Fruit fly (Drosophila melanogaster) whole organism, embryonic: ENCODE measurements around the gene Max.

Experiments used
- ATbp ChIP-seq: fragments of 200-800 bp; sonication (Bioruptor generic); optimal IDR thresholded peaks from 2 replicates; lab custom pipeline; 2017; ENCODE audit warnings: missing biosample characterization, mild to moderate bottlenecking, missing genetic modification characterization, missing genetic modification reagents
- Ada2b ChIP-seq: fragments of 200-800 bp; sonication (Bioruptor generic); IDR thresholded peaks from 2 replicates; pipeline ENCODE4 v1.3.6; 2022; ENCODE audit warnings: missing biosample characterization, missing genetic modification characterization
- B-H2 ChIP-seq: fragments of 200-800 bp; sonication (Bioruptor generic); optimal IDR thresholded peaks from 2 replicates; lab custom pipeline; 2018; ENCODE audit warnings: missing biosample characterization, mild to moderate bottlenecking, missing genetic modification characterization
- CG10147 ChIP-seq: fragments of 200-800 bp; sonication (Bioruptor generic); optimal IDR thresholded peaks from 2 replicates; lab custom pipeline; 2019; ENCODE audit warnings: missing biosample characterization, mild to moderate bottlenecking, missing genetic modification characterization, moderate library complexity
- CG14710 ChIP-seq: fragments of 200-800 bp; sonication (Bioruptor generic); optimal IDR thresholded peaks from 3 replicates; lab custom pipeline; 2019; ENCODE audit warnings: missing biosample characterization, mild to moderate bottlenecking, missing genetic modification characterization, moderate library complexity
- CG15269 ChIP-seq: fragments of 200-800 bp; sonication (Bioruptor generic); optimal IDR thresholded peaks from 2 replicates; lab custom pipeline; 2018; ENCODE audit warnings: missing biosample characterization, mild to moderate bottlenecking, missing genetic modification characterization, moderate library complexity
- CG15514 ChIP-seq: fragments of 200-800 bp; sonication (Bioruptor generic); optimal IDR thresholded peaks from 3 replicates; lab custom pipeline; 2017; ENCODE audit warnings: missing biosample characterization, missing genetic modification characterization, mild to moderate bottlenecking, moderate library complexity, missing genetic modification reagents
- CG1603 ChIP-seq: fragments of 200-800 bp; sonication (Bioruptor generic); optimal IDR thresholded peaks from 2 replicates; lab custom pipeline; 2019; ENCODE audit warnings: missing biosample characterization, mild to moderate bottlenecking, missing genetic modification characterization, moderate library complexity
- CG16815 ChIP-seq: fragments of 200-800 bp; sonication (Bioruptor generic); optimal IDR thresholded peaks from 3 replicates; lab custom pipeline; 2017; ENCODE audit warnings: missing biosample characterization, mild to moderate bottlenecking, missing genetic modification characterization
- CG17361 ChIP-seq: fragments of 200-800 bp; sonication (Bioruptor generic); IDR thresholded peaks from 3 replicates; pipeline ENCODE4 v1.3.6; 2022; ENCODE audit warnings: missing biosample characterization, missing genetic modification characterization
- CG17612 ChIP-seq: fragments of 200-800 bp; sonication (Bioruptor generic); IDR thresholded peaks from 2 replicates; pipeline ENCODE4 v1.3.6; 2022; ENCODE audit warnings: missing biosample characterization, missing genetic modification characterization
- CG1792 ChIP-seq: fragments of 200-800 bp; sonication (Bioruptor generic); optimal IDR thresholded peaks from 2 replicates; lab custom pipeline; 2016; ENCODE audit warnings: missing biosample characterization, missing genetic modification characterization
- CG1832 ChIP-seq: fragments of 200-800 bp; sonication (Bioruptor generic); optimal IDR thresholded peaks from 2 replicates; lab custom pipeline; 2017; ENCODE audit warnings: missing biosample characterization, mild to moderate bottlenecking, missing genetic modification characterization, inconsistent platforms
- CG2889 ChIP-seq: fragments of 200-800 bp; sonication (Bioruptor generic); IDR thresholded peaks from 3 replicates; pipeline ENCODE4 v1.3.6; 2022; ENCODE audit warnings: missing biosample characterization, missing genetic modification characterization
- CG34376 ChIP-seq: fragments of 200-800 bp; sonication (Bioruptor generic); optimal IDR thresholded peaks from 2 replicates; lab custom pipeline; 2018; ENCODE audit warnings: missing biosample characterization, mild to moderate bottlenecking, missing genetic modification characterization
- CG3838 ChIP-seq: fragments of 200-800 bp; sonication (Bioruptor generic); optimal IDR thresholded peaks from 3 replicates; lab custom pipeline; 2016; ENCODE audit warnings: missing biosample characterization, missing genetic modification characterization
- CG4360 ChIP-seq: fragments of 200-800 bp; sonication (Bioruptor generic); IDR thresholded peaks from 2 replicates; pipeline ENCODE4 v1.3.6; 2022; ENCODE audit warnings: missing biosample characterization, missing genetic modification characterization
- CG6272 ChIP-seq: fragments of 200-800 bp; sonication (Bioruptor generic); IDR thresholded peaks from 2 replicates; pipeline ENCODE4 v1.3.6; 2022; ENCODE audit warnings: missing biosample characterization, missing genetic modification characterization
- CG6791 ChIP-seq: fragments of 200-800 bp; sonication (Bioruptor generic); IDR thresholded peaks from 3 replicates; pipeline ENCODE4 v1.3.6; 2022; ENCODE audit warnings: missing biosample characterization, missing genetic modification characterization; ENCODE audit not compliant: partially characterized antibody
- CG7556 ChIP-seq: fragments of 200-800 bp; sonication (Bioruptor generic); optimal IDR thresholded peaks from 2 replicates; lab custom pipeline; 2017; ENCODE audit warnings: missing biosample characterization, mild to moderate bottlenecking, missing genetic modification characterization
- CG8281 ChIP-seq: fragments of 200-800 bp; sonication (Bioruptor generic); optimal IDR thresholded peaks from 2 replicates; lab custom pipeline; 2018; ENCODE audit warnings: missing biosample characterization, mild to moderate bottlenecking, missing genetic modification characterization, moderate library complexity
- CG8359 ChIP-seq: fragments of 200-800 bp; sonication (Bioruptor generic); optimal IDR thresholded peaks from 2 replicates; lab custom pipeline; 2017; ENCODE audit warnings: missing biosample characterization, mild to moderate bottlenecking, missing genetic modification characterization, borderline replicate concordance
- CG8924 ChIP-seq: fragments of 200-800 bp; optimal IDR thresholded peaks from 3 replicates; lab custom pipeline; 2019; ENCODE audit warnings: missing biosample characterization, mild to moderate bottlenecking, missing genetic modification characterization, moderate library complexity
- Dad ChIP-seq: fragments of 200-800 bp; sonication (Bioruptor generic); optimal IDR thresholded peaks from 3 replicates; lab custom pipeline; 2016; ENCODE audit warnings: missing biosample characterization, missing genetic modification characterization
- Dref ChIP-seq: fragments of 200-800 bp; sonication (Bioruptor generic); IDR thresholded peaks from 2 replicates; pipeline ENCODE4 v1.3.6; 2022; ENCODE audit warnings: missing biosample characterization, missing genetic modification characterization
- Nf-YB ChIP-seq: fragments of 200-800 bp; sonication (Bioruptor generic); optimal IDR thresholded peaks from 3 replicates; lab custom pipeline; 2019; ENCODE audit warnings: missing biosample characterization, mild to moderate bottlenecking, missing genetic modification characterization, moderate library complexity
- Nf-YC ChIP-seq: fragments of 200-800 bp; optimal IDR thresholded peaks from 3 replicates; lab custom pipeline; 2019; ENCODE audit warnings: missing biosample characterization, mild to moderate bottlenecking, missing genetic modification characterization, moderate library complexity
- Opbp ChIP-seq: fragments of 200-800 bp; sonication (Bioruptor generic); IDR thresholded peaks from 3 replicates; pipeline ENCODE4 v1.3.6; 2022; ENCODE audit warnings: missing biosample characterization, missing genetic modification characterization; ENCODE audit not compliant: partially characterized antibody
- ab ChIP-seq: fragments of 200-800 bp; sonication (Bioruptor generic); optimal IDR thresholded peaks from 2 replicates; lab custom pipeline; 2016; ENCODE audit warnings: missing biosample characterization, missing genetic modification characterization
- abd-A ChIP-seq: fragments of 200-800 bp; sonication (Bioruptor generic); optimal IDR thresholded peaks from 3 replicates; lab custom pipeline; 2019; ENCODE audit warnings: missing biosample characterization, mild to moderate bottlenecking, missing genetic modification characterization, moderate library complexity
- ase ChIP-seq: fragments of 200-800 bp; sonication (Bioruptor generic); IDR thresholded peaks from 3 replicates; pipeline ENCODE4 v1.3.6; 2022; ENCODE audit warnings: missing biosample characterization, missing genetic modification characterization
- ash1 ChIP-seq: fragments of 200-800 bp; sonication (Bioruptor generic); optimal IDR thresholded peaks from 2 replicates; lab custom pipeline; 2018; ENCODE audit warnings: missing biosample characterization, mild to moderate bottlenecking, missing genetic modification characterization
- cato ChIP-seq: fragments of 200-800 bp; sonication (Bioruptor generic); optimal IDR thresholded peaks from 2 replicates; lab custom pipeline; 2016; ENCODE audit warnings: missing biosample characterization, missing genetic modification characterization, borderline replicate concordance
- chif ChIP-seq, 2 experiments: fragments of 200-800 bp; sonication (Bioruptor generic); optimal IDR thresholded peaks; 3 replicates each; lab custom pipeline; 2016; ENCODE audit warnings: missing biosample characterization in 2 of 2, missing genetic modification characterization in 2 of 2
- crol ChIP-seq: fragments of 200-800 bp; sonication (Bioruptor generic); IDR thresholded peaks from 2 replicates; pipeline ENCODE4 v1.3.6; 2022; ENCODE audit warnings: missing biosample characterization, missing genetic modification characterization
- en ChIP-seq: fragments of 200-800 bp; sonication (Bioruptor generic); optimal IDR thresholded peaks from 2 replicates; lab custom pipeline; 2016; ENCODE audit warnings: missing biosample characterization, missing genetic modification characterization
- fd3F ChIP-seq: fragments of 200-800 bp; sonication (Bioruptor generic); optimal IDR thresholded peaks from 2 replicates; lab custom pipeline; 2018; ENCODE audit warnings: missing biosample characterization, mild to moderate bottlenecking, missing genetic modification characterization, moderate library complexity
- gem ChIP-seq: fragments of 200-800 bp; sonication (Bioruptor generic); optimal IDR thresholded peaks from 2 replicates; lab custom pipeline; 2019; ENCODE audit warnings: missing biosample characterization, mild to moderate bottlenecking, missing genetic modification characterization, moderate library complexity
- h ChIP-seq: fragments of >200 bp; optimal IDR thresholded peaks from 2 replicates; lab custom pipeline; 2017
- jigr1 ChIP-seq: fragments of 200-800 bp; sonication (Bioruptor generic); IDR thresholded peaks from 3 replicates; pipeline ENCODE4 v1.3.6; 2022; ENCODE audit warnings: missing biosample characterization, missing genetic modification characterization
- lbe ChIP-seq: fragments of 200-800 bp; sonication (Bioruptor generic); optimal IDR thresholded peaks from 2 replicates; lab custom pipeline; 2016; ENCODE audit warnings: missing biosample characterization, mild to moderate bottlenecking, missing genetic modification characterization
- nom ChIP-seq: fragments of 200-800 bp; sonication (Bioruptor generic); optimal IDR thresholded peaks from 2 replicates; lab custom pipeline; 2017; ENCODE audit warnings: missing biosample characterization, missing genetic modification characterization, mild to moderate bottlenecking, moderate library complexity, missing genetic modification reagents
- onecut ChIP-seq: fragments of 200-800 bp; sonication (Bioruptor generic); IDR thresholded peaks from 2 replicates; pipeline ENCODE4 v1.3.6; 2022; ENCODE audit warnings: missing biosample characterization, missing genetic modification characterization
- phol ChIP-seq: fragments of 200-800 bp; sonication (Bioruptor generic); optimal IDR thresholded peaks from 3 replicates; lab custom pipeline; 2018; ENCODE audit warnings: missing biosample characterization, mild to moderate bottlenecking, missing genetic modification characterization, moderate library complexity
- sens ChIP-seq: fragments of 200-800 bp; sonication (Bioruptor generic); peaks from one replicate; lab custom pipeline; 2016; ENCODE audit warnings: missing biosample characterization, missing genetic modification characterization
- sob ChIP-seq: fragments of 200-800 bp; sonication (Bioruptor generic); IDR thresholded peaks from 2 replicates; pipeline ENCODE4 v1.3.6; 2022; ENCODE audit warnings: missing biosample characterization, missing genetic modification characterization
- tap ChIP-seq: fragments of 200-800 bp; optimal IDR thresholded peaks from 3 replicates; lab custom pipeline; 2019; ENCODE audit warnings: missing biosample characterization, mild to moderate bottlenecking, missing genetic modification characterization, moderate library complexity
- tgo ChIP-seq: fragments of 200-800 bp; sonication (Bioruptor generic); IDR thresholded peaks from 3 replicates; pipeline ENCODE4 v1.3.6; 2022; ENCODE audit warnings: missing biosample characterization, missing genetic modification characterization
- tll ChIP-seq, 2 experiments: fragments of 200-800 bp in 1 of 2; fragments of >200 bp in 1 of 2; sonication (Bioruptor generic) in 1 of 2; optimal IDR thresholded peaks; 2 replicates each; lab custom pipeline; 2017 to 2019; ENCODE audit warnings: missing biosample characterization in 2 of 2, missing genetic modification characterization in 2 of 2, mild to moderate bottlenecking in 1 of 2, moderate library complexity in 1 of 2
- wdn ChIP-seq: fragments of 200-800 bp; sonication (Bioruptor generic); IDR thresholded peaks from 2 replicates; pipeline ENCODE4 v1.3.6; 2022; ENCODE audit warnings: missing biosample characterization, missing genetic modification characterization
- zen2 ChIP-seq: fragments of 200-800 bp; sonication (Bioruptor generic); IDR thresholded peaks from 3 replicates; pipeline ENCODE4 v1.3.6; 2022; ENCODE audit warnings: missing biosample characterization, missing genetic modification characterization; ENCODE audit not compliant: partially characterized antibody

The Max gene

dm6 chr3L:19216377-19216776 is 47.6 kb downstream of the Max start (continued):
- TF ChIP-seq CG4360 (GFP tag; lab: Robert Waterston, UW) (no peak), B-H2 (GFP tag; lab: Kevin White, UChicago) (no peak), crol (no peak), CG8924 (tag; lab: Kevin White, UChicago) (peak; percentile 51), fd3F (peak; percentile 14), CG1832 (no peak), CG16815 (GFP tag; lab: Kevin White, UChicago) (no peak), gem (tag; lab: Kevin White, UChicago) (peak; percentile 74), CG3838 (GFP tag; lab: Kevin White, UChicago) (no peak), ase (GFP tag; lab: Robert Waterston, UW) (no peak; the same call in 2 of the 3 replicates), CG1792 (GFP tag; lab: Kevin White, UChicago) (no peak), tap (tag; lab: Kevin White, UChicago) (peak; percentile 53), ab (GFP tag; lab: Kevin White, UChicago) (no peak), Opbp (GFP tag; lab: Robert Waterston, UW) (no peak), tgo (GFP tag; lab: Robert Waterston, UW) (peak; percentile 42; the same call in 1 of the 3 replicates), chif (GFP tag; optimal IDR thresholded peaks at IDR 0.05; lab: Kevin White, UChicago) (peak in 1 of 2 experiments; percentile 4), Dad (no peak), jigr1 (GFP tag; lab: Robert Waterston, UW) (no peak), CG17612 (GFP tag; lab: Robert Waterston, UW) (no peak), CG6791 (GFP tag; lab: Robert Waterston, UW) (no peak), sens (peak; percentile 17), CG10147 (GFP tag; lab: Kevin White, UChicago) (peak; percentile 76), onecut (GFP tag; lab: Robert Waterston, UW) (0 out of 2 replicates have a peak, but pooled peaks have one; percentile 10), CG14710 (peak; percentile 0), nom (GFP tag; lab: Kevin White, UChicago) (no peak), CG8359 (GFP tag; lab: Kevin White, UChicago) (no peak), CG6272 (no peak), CG1603 (tag; lab: Kevin White, UChicago) (peak; percentile 54), Dref (GFP tag; lab: Robert Waterston, UW) (no peak), cato (no peak), Ada2b (GFP tag; lab: Robert Waterston, UW) (no peak), ATbp (peak; percentile 23), CG2889 (GFP tag; lab: Robert Waterston, UW) (no peak), en (GFP tag; lab: Kevin White, UChicago) (no peak), CG7556 (peak; percentile 48), wdn (no peak), CG8281 (tag; lab: Kevin White, UChicago) (peak; percentile 25), CG15514 (GFP tag; lab: Kevin White, UChicago) (peak; percentile 24), CG34376 (GFP tag; lab: Kevin White, UChicago) (no peak), h (lab: Kevin White, UChicago) (no peak), Nf-YC (tag; lab: Kevin White, UChicago) (no peak), phol (tag; lab: Kevin White, UChicago) (peak; percentile 58), Nf-YB (no peak), CG15269 (tag; lab: Kevin White, UChicago) (peak; percentile 58), tll (GFP tag; optimal IDR thresholded peaks at IDR 0.05; lab: Kevin White, UChicago) (no peak), sob (GFP tag; lab: Robert Waterston, UW) (peak; percentile 55; the same call in 1 of the 2 replicates), abd-A (tag; lab: Kevin White, UChicago) (peak; percentile 46), CG17361 (GFP tag; lab: Robert Waterston, UW) (0 out of 3 replicates have a peak, but pooled peaks have one; percentile 46), ash1 (no peak), lbe (GFP tag; lab: Kevin White, UChicago) (no peak), zen2 (GFP tag; lab: Robert Waterston, UW) (no peak)
